Worm (Caenorhabditis elegans) whole organism, dauer: Measurements from ENCODE around the gene kvs-5.

Experiments used
- unc-62 ChIP-seq: sonication (generic microtip); optimal IDR thresholded peaks from 2 replicates; lab custom pipeline; 2017; ENCODE audit warnings: missing biosample characterization, missing genetic modification reagents, missing genetic modification characterization

kvs-5 gene

DNA sequence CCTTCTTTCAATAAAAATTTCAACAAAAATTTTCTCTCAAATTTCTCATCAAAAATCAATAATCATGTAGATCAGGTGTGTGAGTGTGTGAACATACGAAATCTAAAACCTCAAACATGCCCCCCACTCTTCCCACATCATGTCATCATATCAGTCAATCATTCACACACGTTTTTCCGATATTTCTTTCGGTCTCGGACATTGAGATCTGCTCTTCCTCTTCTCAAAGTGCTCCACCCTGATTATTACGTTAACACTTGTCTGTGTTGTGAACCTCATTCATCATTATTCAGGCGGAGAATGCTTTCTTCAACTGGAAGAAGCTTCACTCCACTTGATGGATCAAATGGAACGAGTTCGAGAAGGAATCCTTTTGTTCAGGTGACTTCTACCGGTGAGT lies at the start of gene kvs-5:
Gene kvs-5 (plus strand): TSS at position 301 of the 400 bp plus-strand sequence.
- no peak for TF ChIP-seq unc-62 (GFP tag; lab: Kevin White, UChicago)

DNA sequence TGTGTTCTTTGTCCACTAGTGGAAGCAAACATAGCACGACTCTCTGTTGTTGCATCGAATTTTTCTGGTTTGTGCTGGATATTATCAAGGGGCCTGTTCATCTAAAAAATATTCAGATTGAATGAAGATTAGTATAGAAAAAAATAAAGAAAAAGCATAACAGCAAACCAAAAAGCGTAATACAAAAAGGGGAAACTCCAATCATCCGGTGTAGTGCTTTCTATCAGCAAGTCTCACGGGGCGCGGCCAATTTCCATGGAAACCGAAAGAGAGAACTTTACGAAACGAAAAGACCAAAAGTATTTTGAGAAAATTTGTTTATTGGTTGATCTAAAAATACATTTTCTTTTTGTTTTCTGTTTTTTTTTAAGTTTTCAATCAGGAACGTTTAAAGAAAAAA lies 38.2 kb upstream of the kvs-5 start, which contains the start of gene Y55F3C.17:
Gene Y55F3C.17 (minus strand): TSS at position 101 of the 400 bp plus-strand sequence.
- TF ChIP-seq unc-62 (GFP tag; lab: Kevin White, UChicago) = no peak

DNA sequence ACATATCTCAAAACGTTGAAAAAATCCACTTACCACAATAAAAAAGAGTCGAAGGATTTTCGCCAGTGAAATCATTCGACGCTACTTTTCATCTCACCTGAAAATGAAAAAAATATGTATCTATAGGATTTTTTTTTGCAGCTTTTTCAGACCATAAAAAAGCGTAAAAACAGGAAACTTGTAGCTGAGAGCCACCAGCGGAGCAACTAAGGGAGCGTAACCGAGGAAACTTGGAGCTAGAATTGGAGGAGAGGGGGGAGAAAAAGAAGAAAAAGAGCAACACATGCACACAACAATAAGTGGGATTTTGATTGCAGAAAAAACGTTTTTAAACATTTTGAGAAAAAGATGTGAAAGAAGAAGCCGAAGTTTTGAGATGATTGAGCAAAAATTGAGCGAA lies 28.9 kb upstream of the kvs-5 start, which contains the start of gene cutl-26:
Gene cutl-26 (minus strand): TSS at position 101 of the 400 bp plus-strand sequence.
- TF ChIP-seq unc-62 (GFP tag; lab: Kevin White, UChicago) = no peak

DNA sequence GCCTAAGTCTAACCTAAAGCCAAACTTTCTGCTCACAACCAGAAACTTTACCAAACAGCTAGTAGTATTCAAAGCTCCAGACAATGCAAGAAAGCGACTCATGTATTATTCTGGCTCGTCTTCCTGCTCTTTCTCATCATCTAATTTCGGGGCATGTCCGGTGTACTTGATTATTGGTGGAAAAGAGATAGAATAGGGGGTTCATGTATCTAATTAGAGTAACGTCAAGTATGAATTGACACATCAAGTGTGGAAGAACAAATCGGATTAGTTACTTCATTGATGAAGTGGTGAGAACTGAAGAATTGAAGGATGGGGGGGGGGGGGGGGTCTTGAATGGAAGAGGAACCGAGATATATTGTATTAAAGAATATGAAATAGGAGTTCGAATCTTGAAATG lies 21.1 kb upstream of the kvs-5 start:
- no peak for TF ChIP-seq unc-62 (GFP tag; lab: Kevin White, UChicago)

DNA sequence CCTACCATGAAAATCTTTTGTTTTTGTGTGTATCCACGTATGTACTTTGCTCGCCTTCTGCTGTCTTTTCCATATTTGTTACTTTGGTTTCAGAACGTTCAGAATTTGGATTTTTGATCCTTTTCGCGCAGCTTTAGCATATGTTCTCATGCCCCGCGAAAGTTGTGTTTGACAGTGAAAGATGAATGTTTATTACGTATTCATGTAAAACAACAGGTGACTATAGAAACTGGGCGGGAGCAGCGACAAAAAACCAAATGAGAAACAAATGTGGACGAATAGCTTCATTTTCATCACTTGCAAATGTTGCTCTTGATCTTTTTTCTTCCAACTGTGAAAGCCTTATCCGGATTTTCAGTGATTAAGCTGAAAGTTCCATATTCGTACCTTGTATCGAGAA lies 20.2 kb upstream of the kvs-5 start, which contains the start of gene clec-164:
Gene clec-164 (plus strand): TSS at position 301 of the 400 bp plus-strand sequence.
- TF ChIP-seq unc-62 (GFP tag; lab: Kevin White, UChicago) = no peak

DNA sequence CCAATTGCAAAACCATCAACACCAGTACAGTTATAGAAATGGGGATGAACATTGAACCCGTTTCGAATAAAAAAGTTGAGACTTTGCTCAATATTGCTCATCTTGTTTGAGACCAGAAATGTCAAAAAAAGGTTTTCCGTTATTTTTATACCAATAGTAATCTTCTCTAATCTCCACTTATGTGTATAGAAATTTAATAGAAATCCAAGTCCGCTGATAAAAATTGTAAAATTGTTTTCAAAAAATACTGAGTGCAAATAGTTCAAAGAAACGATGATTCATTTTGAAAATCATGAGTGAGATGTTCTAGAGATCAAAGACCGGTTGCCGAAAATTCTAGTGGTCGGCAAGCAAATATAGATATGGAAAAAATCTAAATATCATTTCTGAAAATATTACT lies 17.2 kb upstream of the kvs-5 start, which contains the start of gene Y55F3C.10:
Gene Y55F3C.10 (minus strand): TSS at position 101 of the 400 bp plus-strand sequence.
- no peak for TF ChIP-seq unc-62 (GFP tag; lab: Kevin White, UChicago)

DNA sequence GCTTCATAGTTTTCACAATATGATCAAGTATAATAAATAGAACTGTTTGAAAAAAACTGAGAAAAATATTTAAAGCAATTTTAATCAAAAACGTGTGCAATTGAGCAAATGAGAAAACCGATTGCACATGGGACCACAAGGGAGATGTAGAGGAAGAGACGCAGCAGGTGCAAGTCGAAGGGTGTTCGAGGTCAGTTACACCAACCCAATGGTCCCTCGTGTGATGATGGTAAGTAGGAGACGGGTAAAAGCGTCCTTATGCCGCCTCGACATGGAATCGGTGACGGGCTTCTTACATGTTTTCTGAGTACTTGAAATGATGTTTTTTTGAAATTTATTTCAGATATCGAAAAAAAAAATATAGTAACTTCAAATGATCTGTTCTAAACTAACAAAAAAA lies 8.5 kb upstream of the kvs-5 start, which contains the start of gene Y55F3C.9:
Gene Y55F3C.9 (minus strand): TSS at position 101 of the 400 bp plus-strand sequence.
- no peak for TF ChIP-seq unc-62 (GFP tag; lab: Kevin White, UChicago)

DNA sequence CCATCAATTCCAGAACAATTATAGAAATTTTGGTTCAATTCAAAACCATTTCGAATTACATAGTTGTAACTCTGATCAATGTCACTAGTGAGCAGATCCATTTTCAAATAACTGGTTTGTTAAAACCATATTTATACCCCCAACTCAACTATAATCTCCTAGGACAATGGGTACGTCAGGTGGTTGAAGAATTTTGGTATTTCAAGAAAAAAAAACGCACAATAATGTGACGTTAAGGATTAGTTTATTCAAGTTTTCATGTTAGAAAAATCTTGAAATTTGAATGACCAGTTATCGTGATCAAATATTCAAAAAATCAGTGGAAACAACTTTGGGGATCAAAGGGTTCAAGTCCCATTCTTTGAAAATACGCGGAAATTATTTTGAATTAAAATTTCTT lies 5.6 kb upstream of the kvs-5 start, which contains the start of gene srt-24:
Gene srt-24 (minus strand): TSS at position 101 of the 400 bp plus-strand sequence.
- no peak for TF ChIP-seq unc-62 (GFP tag; lab: Kevin White, UChicago)

DNA sequence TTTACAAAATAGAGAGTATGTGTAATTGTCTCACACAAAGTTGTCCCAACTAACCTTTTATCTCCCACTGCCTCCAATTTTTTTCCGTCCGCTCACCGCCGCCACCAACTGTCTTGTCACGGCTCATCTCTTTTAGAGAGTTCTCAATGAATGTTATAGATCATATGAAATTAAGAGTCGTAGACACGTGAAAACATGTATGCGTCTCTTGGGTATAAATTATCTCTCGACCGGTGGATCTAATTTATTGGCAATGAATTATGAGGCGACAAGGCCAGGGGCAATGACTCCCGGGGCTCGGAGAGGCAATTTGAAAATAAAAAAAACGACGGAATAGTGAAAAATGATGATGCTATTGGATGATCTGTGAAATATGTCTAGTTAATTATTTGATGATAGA lies 4.1 kb downstream of the kvs-5 start:
- no peak for TF ChIP-seq unc-62 (GFP tag; lab: Kevin White, UChicago)

DNA sequence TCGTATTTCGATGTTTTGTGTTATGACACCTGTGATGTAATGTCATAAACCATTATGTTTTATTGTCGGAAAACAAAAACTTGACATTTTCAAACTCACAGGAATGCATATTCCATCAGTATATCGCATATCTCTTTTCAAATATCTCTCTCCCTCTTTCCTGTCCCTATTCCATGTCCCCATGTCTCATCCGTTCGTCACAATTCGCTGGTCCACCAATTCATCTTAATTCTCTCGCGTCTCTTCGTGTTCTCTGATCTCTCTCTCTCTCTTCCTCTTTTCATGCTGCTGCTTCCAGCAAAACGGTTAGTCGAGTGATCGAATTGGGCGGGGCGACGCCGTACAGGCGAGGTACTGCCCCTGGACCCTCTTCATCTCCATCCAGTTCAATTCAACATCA lies 5.3 kb downstream of the kvs-5 start:
- TF ChIP-seq unc-62 (GFP tag; lab: Kevin White, UChicago) = no peak

DNA sequence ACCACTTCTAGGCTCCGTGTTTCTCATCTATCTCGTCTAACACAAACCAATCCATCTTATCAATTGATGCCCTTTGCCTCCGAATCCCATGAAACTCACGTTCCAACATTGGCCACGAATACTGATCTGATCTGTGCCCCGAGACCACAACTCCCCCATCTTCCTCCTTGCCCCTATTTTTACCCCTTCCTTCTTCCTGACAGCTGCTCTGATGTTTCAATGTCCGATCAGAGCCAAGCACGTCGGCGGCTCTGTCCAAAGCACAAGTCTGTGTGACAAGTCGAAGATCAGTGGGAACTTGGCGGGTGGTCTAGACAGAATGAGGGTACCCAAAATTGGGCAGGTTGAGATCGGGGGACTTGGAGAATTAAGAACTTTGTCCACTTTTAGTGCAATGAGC lies 9.8 kb downstream of the kvs-5 start:
- no peak for TF ChIP-seq unc-62 (GFP tag; lab: Kevin White, UChicago)

DNA sequence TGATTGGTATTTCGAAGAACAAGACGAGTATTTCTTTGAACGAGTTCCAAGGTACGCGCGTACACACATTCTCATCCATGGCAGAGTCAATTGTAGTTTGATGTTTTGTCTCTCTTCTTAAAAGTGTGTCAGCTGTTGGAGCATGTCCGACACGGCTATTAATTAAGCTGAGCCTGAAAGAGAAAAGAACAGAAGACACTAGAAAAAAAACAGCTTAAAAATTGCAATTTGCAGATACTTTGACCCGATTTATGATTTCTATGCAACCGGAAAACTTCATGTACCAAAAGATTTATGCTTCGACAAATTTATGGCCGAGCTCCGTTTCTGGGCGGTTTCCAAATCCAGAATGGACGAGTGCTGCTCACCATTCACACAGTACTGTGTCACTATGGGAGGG lies 13.0 kb downstream of the kvs-5 start:
- TF ChIP-seq unc-62 (GFP tag; lab: Kevin White, UChicago) = no peak

DNA sequence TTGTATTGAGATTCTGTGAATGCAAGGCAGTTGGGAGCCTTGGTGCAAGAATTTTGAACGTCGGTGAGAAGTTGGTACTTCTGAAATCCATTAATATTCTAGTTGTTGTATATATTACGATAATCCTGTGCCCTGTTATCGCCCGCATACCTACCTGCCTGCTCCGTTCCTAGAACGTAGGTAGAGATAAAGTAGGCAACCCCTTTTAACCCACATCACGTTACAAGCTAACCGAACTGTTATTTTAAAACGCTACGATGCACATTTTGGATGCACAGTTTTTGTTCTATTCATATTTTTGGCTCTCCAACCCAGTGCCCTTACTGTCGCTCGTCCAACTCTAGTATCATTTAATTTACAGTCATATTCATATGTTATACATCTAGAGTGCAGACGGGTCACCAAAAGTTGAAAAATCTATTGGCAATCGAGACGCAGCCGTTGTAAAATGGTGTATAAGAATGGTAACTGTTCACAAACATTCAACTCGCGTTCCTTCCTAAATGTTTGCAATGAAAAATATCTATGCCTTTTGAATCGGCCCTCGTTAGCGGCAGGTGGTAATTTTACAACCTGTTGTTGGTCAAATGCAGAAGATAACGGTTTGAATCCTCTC lies 17.9 kb downstream of the kvs-5 start:
- TF ChIP-seq unc-62 (GFP tag; lab: Kevin White, UChicago) = no peak

DNA sequence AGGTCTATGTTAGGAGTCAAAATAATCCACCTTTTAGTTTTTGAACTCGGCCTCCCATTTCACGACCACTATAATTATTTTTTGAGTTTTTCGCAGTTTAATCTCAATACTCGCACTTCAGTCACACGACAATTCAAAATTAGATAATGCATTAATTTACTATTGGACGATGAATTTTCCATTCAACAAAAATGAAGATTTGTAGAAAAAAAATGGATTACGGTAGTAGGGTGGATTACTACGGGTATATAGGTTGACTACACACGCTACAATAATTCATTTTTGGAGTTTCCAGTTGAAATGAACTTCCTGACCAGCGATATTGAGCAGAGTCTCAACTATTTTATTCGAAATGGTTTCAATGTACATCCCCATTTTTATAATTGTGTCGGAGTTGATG lies 19.9 kb downstream of the kvs-5 start, which contains the start of gene srt-23:
Gene srt-23 (plus strand): TSS at position 301 of the 400 bp plus-strand sequence.
- no peak for TF ChIP-seq unc-62 (GFP tag; lab: Kevin White, UChicago)

DNA sequence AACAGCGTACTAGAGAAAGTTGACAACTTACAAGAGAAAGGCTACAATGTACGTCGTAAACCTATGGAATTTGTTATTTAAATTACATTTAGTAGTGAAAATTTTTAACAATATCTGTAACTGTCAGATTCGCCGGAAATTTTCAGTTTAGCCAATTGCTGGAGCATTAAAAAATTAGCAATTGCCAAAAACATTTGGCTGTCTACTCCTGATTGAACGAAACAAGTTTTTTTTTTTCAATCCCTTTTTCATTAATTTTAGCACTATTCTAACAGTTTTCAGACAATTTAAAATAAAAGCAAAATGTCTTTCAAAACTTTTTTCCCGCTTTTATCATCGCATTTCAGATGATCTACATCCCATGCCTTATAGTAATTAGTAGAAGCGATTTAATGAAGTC lies 20.4 kb downstream of the kvs-5 start:
- TF ChIP-seq unc-62 (GFP tag; lab: Kevin White, UChicago) = no peak

DNA sequence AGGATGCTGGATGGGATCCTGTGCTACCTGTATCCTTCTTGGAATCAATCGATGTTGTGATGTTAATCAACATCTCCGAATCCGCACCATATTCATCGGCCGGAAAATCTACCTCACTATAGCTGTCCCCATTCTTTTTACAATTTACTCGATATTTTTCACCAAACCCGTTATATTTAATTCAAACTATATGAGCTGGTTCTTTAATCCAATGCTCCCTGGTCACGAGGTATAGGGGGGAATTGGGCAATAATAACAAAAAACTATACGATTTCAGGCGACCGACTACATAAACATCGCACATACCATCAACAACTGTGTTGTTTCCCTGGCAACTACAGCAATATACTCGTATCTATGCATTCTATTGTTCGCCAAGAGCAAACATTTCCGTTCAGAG lies 21.0 kb downstream of the kvs-5 start:
- no peak for TF ChIP-seq unc-62 (GFP tag; lab: Kevin White, UChicago)

DNA sequence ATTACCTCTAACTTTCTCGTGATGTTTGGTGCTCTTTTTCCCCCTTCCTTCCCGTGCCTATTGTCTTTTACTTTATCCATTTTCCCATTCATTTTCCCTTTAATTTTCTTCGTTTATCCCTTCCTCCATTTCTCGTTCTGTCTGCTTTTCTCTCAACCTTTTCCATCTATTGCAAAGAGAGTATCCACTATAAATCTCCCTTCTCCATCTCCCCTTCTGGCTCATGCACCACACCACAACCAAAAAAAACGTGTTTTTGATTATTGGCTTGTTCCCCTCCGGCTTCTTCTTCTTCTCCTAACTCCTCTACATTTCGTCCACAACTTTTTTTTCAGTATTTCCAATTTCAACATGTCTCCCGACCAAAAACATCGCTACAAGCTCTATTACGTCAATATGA lies 23.7 kb downstream of the kvs-5 start, which contains the start of gene gst-40:
Gene gst-40 (plus strand): TSS at position 236 of the 400 bp plus-strand sequence.
- no peak for TF ChIP-seq unc-62 (GFP tag; lab: Kevin White, UChicago)
